Worm (Caenorhabditis elegans) whole organism, L2 larva: ENCODE measurements around the gene Y46G5A.38.

Experiments used
- C34F6.9 ChIP-seq: fragments of 150-350 bp; optimal IDR thresholded peaks from 2 replicates; lab custom pipeline; 2014; ENCODE audit warnings: missing biosample characterization, missing genetic modification characterization
- F13H6.1 ChIP-seq: sonication (generic microtip); optimal IDR thresholded peaks from 2 replicates; lab custom pipeline; 2016; ENCODE audit warnings: missing genetic modification characterization, missing compliant biosample characterization
- R02D3.7 ChIP-seq: fragments of 150-350 bp; optimal IDR thresholded peaks from 2 replicates; lab custom pipeline; 2014; ENCODE audit warnings: missing biosample characterization, missing genetic modification characterization
- Y55F3AM.14 ChIP-seq: fragments of 200-800 bp; sonication (Bioruptor generic); optimal IDR thresholded peaks from 2 replicates; lab custom pipeline; 2018; ENCODE audit warnings: mild to moderate bottlenecking, missing genetic modification characterization, missing compliant biosample characterization
- ZK546.5 ChIP-seq: sonication (generic microtip); optimal IDR thresholded peaks from 2 replicates; lab custom pipeline; 2017; ENCODE audit warnings: missing biosample characterization, missing genetic modification characterization
- alr-1 ChIP-seq: fragments of 150-350 bp; optimal IDR thresholded peaks from 2 replicates; lab custom pipeline; 2014; ENCODE audit warnings: missing biosample characterization, missing genetic modification characterization
- aly-2 ChIP-seq: fragments of 150-350 bp; optimal IDR thresholded peaks from 2 replicates; lab custom pipeline; 2014; ENCODE audit warnings: missing biosample characterization, missing genetic modification characterization
- ama-1 ChIP-seq: fragments of 150-350 bp; optimal IDR thresholded peaks from 2 replicates; lab custom pipeline; 2018; ENCODE audit warnings: inconsistent platforms
- blmp-1 ChIP-seq: sonication (generic microtip); optimal IDR thresholded peaks from 2 replicates; lab custom pipeline; 2017; ENCODE audit warnings: missing genetic modification characterization, mild to moderate bottlenecking, missing compliant biosample characterization, antibody characterized with exemption, moderate library complexity; ENCODE audit not compliant: insufficient read depth
- ceh-82 ChIP-seq: fragments of 150-350 bp; optimal IDR thresholded peaks from 2 replicates; lab custom pipeline; 2014; ENCODE audit warnings: missing biosample characterization, missing genetic modification characterization
- crh-2 ChIP-seq: sonication (generic microtip); optimal IDR thresholded peaks from 2 replicates; lab custom pipeline; 2017; ENCODE audit warnings: missing biosample characterization, missing genetic modification characterization
- egl-27 ChIP-seq: sonication (generic microtip); optimal IDR thresholded peaks from 3 replicates; lab custom pipeline; 2017; ENCODE audit warnings: missing biosample characterization, missing genetic modification reagents, missing genetic modification characterization
- elt-1 ChIP-seq: fragments of 150-350 bp; optimal IDR thresholded peaks from 2 replicates; lab custom pipeline; 2014; ENCODE audit warnings: missing biosample characterization, missing genetic modification characterization
- fos-1 ChIP-seq: fragments of 150-350 bp; optimal IDR thresholded peaks from 2 replicates; lab custom pipeline; 2014; ENCODE audit warnings: missing biosample characterization, missing genetic modification characterization
- gmeb-1 ChIP-seq: fragments of 150-350 bp; optimal IDR thresholded peaks from 2 replicates; lab custom pipeline; 2014; ENCODE audit warnings: missing biosample characterization, missing genetic modification characterization
- lin-11 ChIP-seq: fragments of 150-350 bp; sonication (generic microtip); optimal IDR thresholded peaks from 2 replicates; lab custom pipeline; 2014; ENCODE audit warnings: missing biosample characterization, missing genetic modification characterization, inconsistent platforms, mixed read lengths
- lin-39 ChIP-seq: fragments of 150-350 bp; optimal IDR thresholded peaks from 2 replicates; lab custom pipeline; 2014; ENCODE audit warnings: missing biosample characterization, missing genetic modification reagents, missing genetic modification characterization
- lsy-2 ChIP-seq, 2 experiments: fragments of 150-350 bp in 1 of 2; sonication (generic microtip) in 1 of 2; optimal IDR thresholded peaks; 2 replicates each; lab custom pipeline; 2014 to 2017; ENCODE audit warnings: missing biosample characterization in 2 of 2, missing genetic modification characterization in 2 of 2
- mab-5 ChIP-seq: fragments of 150-350 bp; optimal IDR thresholded peaks from 2 replicates; lab custom pipeline; 2014; ENCODE audit warnings: missing biosample characterization, missing genetic modification characterization
- mbf-1 ChIP-seq: sonication (generic microtip); optimal IDR thresholded peaks from 2 replicates; lab custom pipeline; 2017; ENCODE audit warnings: missing biosample characterization, missing genetic modification characterization
- mdl-1 ChIP-seq, 2 experiments: fragments of 150-350 bp in 1 of 2; sonication (generic microtip) in 1 of 2; optimal IDR thresholded peaks; 2 replicates each; lab custom pipeline; 2017; ENCODE audit warnings: missing biosample characterization in 2 of 2, missing genetic modification characterization in 2 of 2
- nhr-10 ChIP-seq: sonication (generic microtip); optimal IDR thresholded peaks from 2 replicates; lab custom pipeline; 2017; ENCODE audit warnings: missing biosample characterization, missing genetic modification characterization
- nhr-11 ChIP-seq: fragments of 150-350 bp; optimal IDR thresholded peaks from 2 replicates; lab custom pipeline; 2014; ENCODE audit warnings: missing biosample characterization, missing genetic modification characterization
- nhr-12 ChIP-seq: fragments of 150-350 bp; optimal IDR thresholded peaks from 2 replicates; lab custom pipeline; 2014; ENCODE audit warnings: missing biosample characterization, missing genetic modification characterization
- nhr-129 ChIP-seq: fragments of 150-350 bp; optimal IDR thresholded peaks from 2 replicates; lab custom pipeline; 2014; ENCODE audit warnings: missing biosample characterization, missing genetic modification characterization
- nhr-21 ChIP-seq: fragments of 150-350 bp; optimal IDR thresholded peaks from 2 replicates; lab custom pipeline; 2014; ENCODE audit warnings: missing biosample characterization, missing genetic modification characterization
- nhr-25 ChIP-seq: fragments of 150-350 bp; sonication (generic microtip); optimal IDR thresholded peaks from 3 replicates; lab custom pipeline; 2014; ENCODE audit warnings: missing biosample characterization, missing genetic modification characterization
- nhr-6 ChIP-seq: fragments of 150-350 bp; optimal IDR thresholded peaks from 2 replicates; lab custom pipeline; 2014; ENCODE audit warnings: missing biosample characterization, missing genetic modification characterization
- sem-4 ChIP-seq: fragments of 150-350 bp; optimal IDR thresholded peaks from 2 replicates; lab custom pipeline; 2014; ENCODE audit warnings: missing biosample characterization, missing genetic modification reagents, missing genetic modification characterization
- skn-1 ChIP-seq: sonication (generic microtip); optimal IDR thresholded peaks from 2 replicates; lab custom pipeline; 2017; ENCODE audit warnings: missing biosample characterization, missing genetic modification characterization
- sma-3 ChIP-seq: sonication (generic microtip); optimal IDR thresholded peaks from 2 replicates; lab custom pipeline; 2016; ENCODE audit warnings: missing genetic modification reagents, missing genetic modification characterization, missing compliant biosample characterization
- sma-9 ChIP-seq, 2 experiments: fragments of 150-350 bp in 1 of 2; sonication (generic microtip) in 1 of 2; optimal IDR thresholded peaks; 2 replicates each; lab custom pipeline; 2014 to 2016; ENCODE audit warnings: missing genetic modification characterization in 2 of 2, mild to moderate bottlenecking in 1 of 2, missing biosample characterization in 1 of 2, missing compliant biosample characterization in 1 of 2, missing genetic modification reagents in 1 of 2, moderate library complexity in 1 of 2
- snpc-4 ChIP-seq: fragments of 150-350 bp; optimal IDR thresholded peaks from 2 replicates; lab custom pipeline; 2014; ENCODE audit warnings: missing biosample characterization, missing genetic modification characterization
- unc-39 ChIP-seq: fragments of 150-350 bp; optimal IDR thresholded peaks from 2 replicates; lab custom pipeline; 2014; ENCODE audit warnings: missing biosample characterization, missing genetic modification characterization
- unc-62 ChIP-seq: fragments of 150-350 bp; optimal IDR thresholded peaks from 2 replicates; lab custom pipeline; 2014; ENCODE audit warnings: missing biosample characterization, missing genetic modification reagents, missing genetic modification characterization
- zag-1 ChIP-seq: fragments of 150-350 bp; optimal IDR thresholded peaks from 2 replicates; lab custom pipeline; 2014; ENCODE audit warnings: missing biosample characterization, missing genetic modification characterization
- ztf-1 ChIP-seq: fragments of 200-800 bp; sonication (Bioruptor generic); conservative IDR thresholded peaks from 2 replicates; pipeline ENCODE4 v1.3.6; 2022; ENCODE audit warnings: missing genetic modification characterization, missing compliant biosample characterization
- ztf-11 ChIP-seq: sonication (generic microtip); optimal IDR thresholded peaks from 2 replicates; lab custom pipeline; 2017; ENCODE audit warnings: missing biosample characterization, missing genetic modification characterization
- ztf-4 ChIP-seq: fragments of 150-350 bp; optimal IDR thresholded peaks from 2 replicates; lab custom pipeline; 2014; ENCODE audit warnings: missing biosample characterization, missing genetic modification characterization

Gene Y46G5A.38

ce11 chrII:12798814-12799213 lies 28.0 kb upstream of the Y46G5A.38 start (continued):
- no peak for TF ChIP-seq lin-39 (tag; lab: Kevin White, UChicago)
- TF ChIP-seq unc-39 (tag; lab: Kevin White, UChicago) = no peak
- TF ChIP-seq lin-11 (tag; lab: Kevin White, UChicago) = peak; percentile 15
- 0 out of 2 replicates have a peak, but pooled peaks have one; percentile 71 for TF ChIP-seq ztf-1 (GFP tag; lab: Robert Waterston, UW)
- TF ChIP-seq sem-4 = peak; percentile 43
- no peak for TF ChIP-seq snpc-4 (tag; lab: Kevin White, UChicago)
- no peak for TF ChIP-seq ztf-11 (tag; lab: Kevin White, UChicago)

- TF ChIP-seq nhr-25 (no peak), aly-2 (tag; lab: Kevin White, UChicago) (no peak), nhr-6 (tag; lab: Kevin White, UChicago) (no peak), elt-1 (tag; lab: Kevin White, UChicago) (no peak), unc-39 (tag; lab: Kevin White, UChicago) (no peak), ama-1 (lab: Kevin White, UChicago) (no peak), nhr-129 (no peak), gmeb-1 (tag; lab: Kevin White, UChicago) (no peak), crh-2 (no peak), mbf-1 (tag; lab: Kevin White, UChicago) (no peak), ceh-82 (no peak), ZK546.5 (tag; lab: Kevin White, UChicago) (no peak), Y55F3AM.14 (GFP tag; lab: Kevin White, UChicago) (no peak), snpc-4 (tag; lab: Kevin White, UChicago) (no peak), zag-1 (tag; lab: Kevin White, UChicago) (no peak), F13H6.1 (tag; lab: Kevin White, UChicago) (no peak)
These were observed 27.5 kb upstream of the Y46G5A.38 start for ce11 chrII:12799364-12799763.

ce11 chrII:12799927-12800522 lies 26.8 kb upstream of the Y46G5A.38 start:
- peak; percentile 66 for TF ChIP-seq nhr-11 (tag; lab: Kevin White, UChicago)
- TF ChIP-seq ztf-4 = peak; percentile 8
- TF ChIP-seq sma-9 (GFP tag; optimal IDR thresholded peaks at IDR 0.05; lab: Kevin White, UChicago) = peak; percentile 85
- no peak for TF ChIP-seq sma-9 (tag; optimal IDR thresholded peaks at IDR 0.05; lab: Kevin White, UChicago)
- peak; percentile 73 to 89 for TF ChIP-seq lsy-2 (tag; optimal IDR thresholded peaks at IDR 0.05; lab: Kevin White, UChicago)
- peak; percentile 63 for TF ChIP-seq nhr-21
- TF ChIP-seq sma-3 = peak; percentile 23
- peak; percentile 59 for TF ChIP-seq nhr-25
- TF ChIP-seq mbf-1 (tag; lab: Kevin White, UChicago) = no peak
- TF ChIP-seq blmp-1 = peak; percentile 56
- peak; percentile 31 for TF ChIP-seq F13H6.1 (tag; lab: Kevin White, UChicago)
- TF ChIP-seq unc-62 (GFP tag; lab: Kevin White, UChicago) = no peak
- TF ChIP-seq aly-2 (tag; lab: Kevin White, UChicago) = no peak
- TF ChIP-seq ceh-82 = no peak
- TF ChIP-seq skn-1 = no peak
- no peak for TF ChIP-seq nhr-12
- TF ChIP-seq crh-2 = peak; percentile 66
- peak in 1 of 2 experiments; percentile 54 for TF ChIP-seq mdl-1 (tag; optimal IDR thresholded peaks at IDR 0.05; lab: Kevin White, UChicago)
- TF ChIP-seq C34F6.9 = peak; percentile 1
- TF ChIP-seq unc-39 (tag; lab: Kevin White, UChicago) = no peak

- TF ChIP-seq mdl-1 (tag; optimal IDR thresholded peaks at IDR 0.05; lab: Kevin White, UChicago) (no peak), egl-27 (tag; lab: Kevin White, UChicago) (no peak), nhr-21 (no peak), ceh-82 (no peak), nhr-6 (tag; lab: Kevin White, UChicago) (no peak), fos-1 (tag; lab: Kevin White, UChicago) (no peak), snpc-4 (tag; lab: Kevin White, UChicago) (no peak), nhr-25 (no peak), alr-1 (tag; lab: Kevin White, UChicago) (no peak), nhr-10 (tag; lab: Kevin White, UChicago) (no peak), R02D3.7 (no peak), sem-4 (no peak), sma-3 (no peak), sma-9 (GFP tag; optimal IDR thresholded peaks at IDR 0.05; lab: Kevin White, UChicago) (no peak), sma-9 (tag; optimal IDR thresholded peaks at IDR 0.05; lab: Kevin White, UChicago) (no peak), lsy-2 (tag; optimal IDR thresholded peaks at IDR 0.05; lab: Kevin White, UChicago) (no peak), crh-2 (no peak), gmeb-1 (tag; lab: Kevin White, UChicago) (no peak), mab-5 (no peak), lin-11 (tag; lab: Kevin White, UChicago) (no peak)
These were observed 21.7 kb upstream of the Y46G5A.38 start, which contains the start of the genes Y46G5A.18 and Y46G5A.47 for ce11 chrII:12805161-12805560. TSS of gene Y46G5A.18 (minus strand) at chrII:12805261. TSS of gene Y46G5A.47 (minus strand) at chrII:12805306.
